Worm (Caenorhabditis elegans) whole organism, L1 larva: Measurements from ENCODE around the gene srx-114.

Source experiments
- C04F5.9 ChIP-seq: sonication (generic microtip); optimal IDR thresholded peaks from 2 replicates; lab custom pipeline; 2016; ENCODE audit warnings: missing genetic modification characterization, missing compliant biosample characterization
- C16A3.4 ChIP-seq: fragments of 150-350 bp; optimal IDR thresholded peaks from 2 replicates; lab custom pipeline; 2014; ENCODE audit warnings: missing biosample characterization, missing genetic modification characterization
- C34B4.2 ChIP-seq: sonication (generic microtip); optimal IDR thresholded peaks from 2 replicates; lab custom pipeline; 2017; ENCODE audit warnings: mild to moderate bottlenecking, missing genetic modification characterization, missing compliant biosample characterization
- Y116A8C.19 ChIP-seq: sonication (generic microtip); optimal IDR thresholded peaks from 2 replicates; lab custom pipeline; 2016; ENCODE audit warnings: missing compliant biosample characterization, missing genetic modification characterization, borderline replicate concordance
- aha-1 ChIP-seq: fragments of 150-350 bp; optimal IDR thresholded peaks from 2 replicates; lab custom pipeline; 2014; ENCODE audit warnings: missing biosample characterization, missing genetic modification characterization
- alr-1 ChIP-seq: fragments of 200-800 bp; sonication (Bioruptor generic); optimal IDR thresholded peaks from 2 replicates; lab custom pipeline; 2018; ENCODE audit warnings: borderline replicate concordance, mild to moderate bottlenecking, missing genetic modification characterization, missing compliant biosample characterization
- ama-1 ChIP-seq: fragments of 150-350 bp; optimal IDR thresholded peaks from 2 replicates; lab custom pipeline; 2014
- blmp-1 ChIP-seq: fragments of 150-350 bp; optimal IDR thresholded peaks from 2 replicates; lab custom pipeline; 2014; ENCODE audit warnings: missing biosample characterization, missing genetic modification characterization
- ceh-88 ChIP-seq: fragments of 200-800 bp; sonication (Bioruptor generic); IDR thresholded peaks from 2 replicates; pipeline ENCODE4 v1.3.6; 2022; ENCODE audit warnings: missing genetic modification characterization, missing compliant biosample characterization
- dpl-1 ChIP-seq, 3 experiments: fragments of 150-350 bp in 2 of 3; sonication (generic microtip) in 1 of 3; optimal IDR thresholded peaks; 2 replicates each; lab custom pipeline; 2014 to 2017; ENCODE audit warnings: missing biosample characterization in 3 of 3, missing genetic modification characterization in 3 of 3, missing genetic modification reagents in 3 of 3
- efl-1 ChIP-seq, 4 experiments: fragments of 150-350 bp; optimal IDR thresholded peaks in 3 of 4; peaks in 1 of 4; 1 replicate in 1 of 4; 2 replicates in 3 of 4; lab custom pipeline; 2014; ENCODE audit warnings: missing biosample characterization in 2 of 4, missing genetic modification characterization in 2 of 4, missing genetic modification reagents in 2 of 4
- egl-27 ChIP-seq, 2 experiments: fragments of 150-350 bp in 1 of 2; sonication (generic microtip); optimal IDR thresholded peaks; 3 replicates each; lab custom pipeline; 2017 to 2018; ENCODE audit warnings: missing biosample characterization in 2 of 2, missing genetic modification characterization in 2 of 2, missing genetic modification reagents in 2 of 2
- elt-2 ChIP-seq: sonication (generic microtip); optimal IDR thresholded peaks from 2 replicates; lab custom pipeline; 2016; ENCODE audit warnings: missing genetic modification characterization, mild to moderate bottlenecking, inconsistent platforms, missing compliant biosample characterization, missing genetic modification reagents
- elt-3 ChIP-seq, 6 experiments: fragments of 150-350 bp in 1 of 6; sonication (generic microtip); optimal IDR thresholded peaks; 2 replicates each; lab custom pipeline; 2017 to 2018; ENCODE audit warnings: missing biosample characterization in 6 of 6, missing genetic modification characterization in 6 of 6, inconsistent platforms in 1 of 6
- ets-5 ChIP-seq: fragments of 200-800 bp; sonication (Bioruptor generic); IDR thresholded peaks from 2 replicates; pipeline ENCODE4 v1.3.6; 2022; ENCODE audit warnings: missing genetic modification characterization, missing compliant biosample characterization
- fkh-4 ChIP-seq: sonication (generic microtip); optimal IDR thresholded peaks from 2 replicates; lab custom pipeline; 2016; ENCODE audit warnings: missing compliant biosample characterization, missing genetic modification characterization, borderline replicate concordance
- fkh-8 ChIP-seq: sonication (generic microtip); optimal IDR thresholded peaks from 2 replicates; lab custom pipeline; 2016; ENCODE audit warnings: mild to moderate bottlenecking, missing genetic modification characterization, missing compliant biosample characterization
- grh-1 ChIP-seq: fragments of 200-800 bp; sonication (Bioruptor generic); IDR thresholded peaks from 2 replicates; pipeline ENCODE4 v1.3.6; 2022; ENCODE audit warnings: missing genetic modification reagents, missing genetic modification characterization, missing compliant biosample characterization
- hlh-4 ChIP-seq: sonication (generic microtip); optimal IDR thresholded peaks from 2 replicates; lab custom pipeline; 2016; ENCODE audit warnings: mild to moderate bottlenecking, missing genetic modification characterization, missing compliant biosample characterization
- irx-1 ChIP-seq: sonication (generic microtip); optimal IDR thresholded peaks from 2 replicates; lab custom pipeline; 2016; ENCODE audit warnings: missing genetic modification characterization, missing compliant biosample characterization
- isw-1 ChIP-seq: fragments of 200-800 bp; sonication (Bioruptor generic); IDR thresholded peaks from 2 replicates; pipeline ENCODE4 v1.3.6; 2022; ENCODE audit warnings: missing genetic modification characterization, missing compliant biosample characterization
- lin-13 ChIP-seq: fragments of 150-350 bp; optimal IDR thresholded peaks from 2 replicates; lab custom pipeline; 2014; ENCODE audit warnings: missing biosample characterization, missing genetic modification reagents, missing genetic modification characterization
- lin-14 ChIP-seq: fragments of 200-800 bp; sonication (Bioruptor generic); optimal IDR thresholded peaks from 2 replicates; lab custom pipeline; 2018; ENCODE audit warnings: mild to moderate bottlenecking, missing genetic modification characterization, moderate library complexity, missing compliant biosample characterization
- lin-35 ChIP-seq, 2 experiments: fragments of 150-350 bp; optimal IDR thresholded peaks; 2 replicates each; lab custom pipeline; 2014; ENCODE audit warnings: missing biosample characterization in 2 of 2, missing genetic modification characterization in 2 of 2, missing genetic modification reagents in 2 of 2
- lin-39 ChIP-seq: fragments of 150-350 bp; optimal IDR thresholded peaks from 2 replicates; lab custom pipeline; 2014; ENCODE audit warnings: missing biosample characterization, missing genetic modification reagents, missing genetic modification characterization
- mdl-1 ChIP-seq, 2 experiments: fragments of 150-350 bp; optimal IDR thresholded peaks; 2 replicates each; lab custom pipeline; 2014 to 2017; ENCODE audit warnings: missing biosample characterization in 2 of 2, missing genetic modification characterization in 2 of 2, inconsistent platforms in 1 of 2
- mef-2 ChIP-seq: fragments of 150-350 bp; optimal IDR thresholded peaks from 2 replicates; lab custom pipeline; 2014; ENCODE audit warnings: missing biosample characterization, missing genetic modification characterization
- mep-1 ChIP-seq: fragments of 150-350 bp; optimal IDR thresholded peaks from 2 replicates; lab custom pipeline; 2014; ENCODE audit warnings: missing biosample characterization, missing genetic modification characterization
- nhr-237 ChIP-seq: fragments of 150-350 bp; optimal IDR thresholded peaks from 2 replicates; lab custom pipeline; 2014; ENCODE audit warnings: missing biosample characterization, missing genetic modification characterization
- nhr-28 ChIP-seq: fragments of 150-350 bp; optimal IDR thresholded peaks from 2 replicates; lab custom pipeline; 2014; ENCODE audit warnings: missing biosample characterization, missing genetic modification characterization
- nhr-47 ChIP-seq: sonication (generic microtip); optimal IDR thresholded peaks from 2 replicates; lab custom pipeline; 2016; ENCODE audit warnings: mild to moderate bottlenecking, missing genetic modification characterization, moderate library complexity, missing compliant biosample characterization
- nhr-71 ChIP-seq: sonication (generic microtip); optimal IDR thresholded peaks from 2 replicates; lab custom pipeline; 2016; ENCODE audit warnings: mild to moderate bottlenecking, missing genetic modification characterization, moderate library complexity, missing compliant biosample characterization
- nhr-76 ChIP-seq: sonication (generic microtip); optimal IDR thresholded peaks from 2 replicates; lab custom pipeline; 2017; ENCODE audit warnings: missing biosample characterization, missing genetic modification characterization
- nhr-84 ChIP-seq: sonication (generic microtip); optimal IDR thresholded peaks from 2 replicates; lab custom pipeline; 2017; ENCODE audit warnings: missing biosample characterization, missing genetic modification characterization
- nhr-85 ChIP-seq: sonication (generic microtip); peaks from one replicate; lab custom pipeline; 2016; ENCODE audit warnings: missing genetic modification characterization, inconsistent platforms, missing compliant biosample characterization
- pag-3 ChIP-seq: sonication (generic microtip); optimal IDR thresholded peaks from 2 replicates; lab custom pipeline; 2017; ENCODE audit warnings: missing genetic modification characterization, mild to moderate bottlenecking, missing compliant biosample characterization, antibody characterized with exemption, borderline replicate concordance; ENCODE audit not compliant: insufficient read depth
- pqm-1 ChIP-seq: sonication (generic microtip); optimal IDR thresholded peaks from 3 replicates; lab custom pipeline; 2017; ENCODE audit warnings: missing biosample characterization, missing genetic modification characterization
- rnt-1 ChIP-seq: sonication (generic microtip); optimal IDR thresholded peaks from 2 replicates; lab custom pipeline; 2016; ENCODE audit warnings: mild to moderate bottlenecking, missing genetic modification characterization, moderate library complexity, missing compliant biosample characterization
- skn-1 ChIP-seq: fragments of 150-350 bp; optimal IDR thresholded peaks from 2 replicates; lab custom pipeline; 2014; ENCODE audit warnings: missing biosample characterization, missing genetic modification characterization
- snu-23 ChIP-seq: sonication (generic microtip); optimal IDR thresholded peaks from 2 replicates; lab custom pipeline; 2016; ENCODE audit warnings: missing genetic modification characterization, missing compliant biosample characterization
- sox-4 ChIP-seq: sonication (generic microtip); optimal IDR thresholded peaks from 2 replicates; lab custom pipeline; 2016; ENCODE audit warnings: missing genetic modification characterization, missing compliant biosample characterization
- sup-37 ChIP-seq: fragments of 200-800 bp; sonication (Bioruptor generic); optimal IDR thresholded peaks from 2 replicates; lab custom pipeline; 2018; ENCODE audit warnings: mild to moderate bottlenecking, missing genetic modification characterization, missing compliant biosample characterization
- tlp-1 ChIP-seq: fragments of 150-350 bp; optimal IDR thresholded peaks from 2 replicates; lab custom pipeline; 2014; ENCODE audit warnings: missing biosample characterization, missing genetic modification characterization
- unc-130 ChIP-seq: fragments of 150-350 bp; optimal IDR thresholded peaks from 2 replicates; lab custom pipeline; 2017; ENCODE audit warnings: missing biosample characterization, missing genetic modification characterization, inconsistent platforms
- unc-98 ChIP-seq: fragments of 200-800 bp; sonication (Bioruptor generic); IDR thresholded peaks from 2 replicates; pipeline ENCODE4 v1.3.6; 2022; ENCODE audit warnings: missing genetic modification characterization, missing compliant biosample characterization
- xbp-1 ChIP-seq: sonication (generic microtip); optimal IDR thresholded peaks from 2 replicates; lab custom pipeline; 2016; ENCODE audit warnings: missing genetic modification characterization, missing compliant biosample characterization
- zag-1 ChIP-seq: fragments of 150-350 bp; optimal IDR thresholded peaks from 2 replicates; lab custom pipeline; 2014; ENCODE audit warnings: missing biosample characterization, missing genetic modification characterization
- ztf-11 ChIP-seq, 2 experiments: sonication (generic microtip); optimal IDR thresholded peaks; 2 replicates each; lab custom pipeline; 2016 to 2017; ENCODE audit warnings: missing genetic modification characterization in 2 of 2, missing biosample characterization in 1 of 2, missing compliant biosample characterization in 1 of 2
- ztf-4 ChIP-seq: fragments of 150-350 bp; optimal IDR thresholded peaks from 2 replicates; lab custom pipeline; 2014; ENCODE audit warnings: missing biosample characterization, missing genetic modification characterization

srx-114 gene

DNA sequence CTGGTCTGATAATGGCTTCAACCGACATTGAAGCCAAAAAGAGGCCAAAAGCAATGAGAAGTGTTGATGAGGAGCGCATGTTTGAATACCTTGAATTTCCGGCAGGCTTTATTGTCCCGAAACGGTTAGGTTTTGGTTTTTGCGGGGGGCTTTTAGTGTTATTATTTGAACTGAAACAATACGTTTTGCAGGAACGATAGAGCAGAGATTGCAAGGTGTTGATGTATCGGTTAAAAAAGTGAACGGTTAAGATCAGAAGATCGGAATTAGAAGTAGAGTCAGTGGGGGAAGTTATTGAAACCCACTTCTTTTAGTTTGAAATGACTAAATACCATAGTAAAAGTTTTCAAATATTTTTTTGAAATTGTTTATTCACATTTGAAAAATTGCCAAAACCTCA lies 25.4 kb downstream of the srx-114 start, which contains the start of gene clec-141:
TSS of gene clec-141 (minus strand) at position 101 of the 400 bp plus-strand sequence.
- TF ChIP-seq nhr-71 (no peak), sup-37 (GFP tag; lab: Kevin White, UChicago) (no peak), mep-1 (tag; lab: Kevin White, UChicago) (no peak), lin-39 (tag; lab: Kevin White, UChicago) (no peak), isw-1 (GFP tag; lab: Robert Waterston, UW) (no peak), ets-5 (GFP tag; lab: Robert Waterston, UW) (no peak), ceh-88 (GFP tag; lab: Robert Waterston, UW) (no peak), blmp-1 (tag; lab: Kevin White, UChicago) (no peak), unc-98 (GFP tag; lab: Robert Waterston, UW) (no peak)

DNA sequence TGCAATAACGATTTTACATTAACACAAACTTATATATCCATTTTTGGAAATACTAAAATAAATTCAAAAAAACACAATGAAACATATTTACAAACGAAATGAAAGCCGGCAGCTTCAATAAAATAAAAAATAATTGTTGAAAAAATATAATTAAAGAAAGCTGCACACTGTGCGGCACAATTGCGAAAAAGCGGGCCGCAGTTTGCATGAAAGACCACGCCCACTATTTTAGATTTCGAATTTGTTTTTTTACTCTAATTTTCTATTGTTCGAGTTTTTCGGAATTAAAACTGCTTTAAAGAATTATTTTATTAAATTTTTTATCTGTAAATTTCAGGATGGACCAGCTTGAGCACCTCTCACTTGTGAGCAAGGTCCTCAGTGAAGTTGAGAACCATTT lies 33.8 kb downstream of the srx-114 start, which contains the start of gene mog-5:
TSS of gene mog-5 (plus strand) at position 338 of the 400 bp plus-strand sequence.
- no peak for TF ChIP-seq ama-1 (lab: Kevin White, UChicago)
- peak; percentile 14 to 41 for TF ChIP-seq efl-1 (optimal IDR thresholded peaks at IDR 0.05; lab: Kevin White, UChicago)
- TF ChIP-seq efl-1 (GFP tag; optimal IDR thresholded peaks at IDR 0.05 in 1 of 2; lab: Kevin White, UChicago): peak; percentile 36 to 93
- TF ChIP-seq fkh-4 (tag; lab: Kevin White, UChicago): no peak
- no peak for TF ChIP-seq mep-1 (tag; lab: Kevin White, UChicago)
- no peak for TF ChIP-seq zag-1 (tag; lab: Kevin White, UChicago)
- no peak for TF ChIP-seq fkh-8
- peak; percentile 4 for TF ChIP-seq nhr-47
- TF ChIP-seq nhr-237 (tag; lab: Kevin White, UChicago): no peak
- TF ChIP-seq nhr-84: no peak
- no peak for TF ChIP-seq nhr-85 (tag; lab: Kevin White, UChicago)
- no peak for TF ChIP-seq pag-3 (tag; lab: Kevin White, UChicago)
- no peak for TF ChIP-seq isw-1 (GFP tag; lab: Robert Waterston, UW)
- no peak for TF ChIP-seq lin-14 (GFP tag; lab: Kevin White, UChicago)
- peak in 1 of 6 experiments; percentile 51 for TF ChIP-seq elt-3 (tag; optimal IDR thresholded peaks at IDR 0.05; lab: Kevin White, UChicago)
- TF ChIP-seq ceh-88 (GFP tag; lab: Robert Waterston, UW): no peak
- no peak for TF ChIP-seq unc-98 (GFP tag; lab: Robert Waterston, UW)
- TF ChIP-seq xbp-1 (tag; lab: Kevin White, UChicago): peak; percentile 30
- TF ChIP-seq unc-130: no peak
- peak; percentile 35 for TF ChIP-seq nhr-71
- no peak for TF ChIP-seq sox-4 (tag; lab: Kevin White, UChicago)
- peak; percentile 7 for TF ChIP-seq elt-2 (tag; lab: Kevin White, UChicago)
- peak; percentile 11 for TF ChIP-seq skn-1 (tag; lab: Kevin White, UChicago)
- no peak for TF ChIP-seq egl-27 (tag; optimal IDR thresholded peaks at IDR 0.05; lab: Kevin White, UChicago)
- peak; percentile 8 to 41 (median 20) for TF ChIP-seq dpl-1 (GFP tag; optimal IDR thresholded peaks at IDR 0.05; lab: Kevin White, UChicago)
- TF ChIP-seq alr-1 (tag; lab: Kevin White, UChicago): no peak
- peak; percentile 20 for TF ChIP-seq rnt-1 (tag; lab: Kevin White, UChicago)
- TF ChIP-seq C04F5.9 (tag; lab: Kevin White, UChicago): no peak
- no peak for TF ChIP-seq irx-1 (tag; lab: Kevin White, UChicago)
- TF ChIP-seq mdl-1 (tag; optimal IDR thresholded peaks at IDR 0.05; lab: Kevin White, UChicago): peak in 1 of 2 experiments; percentile 1
- TF ChIP-seq snu-23 (GFP tag; lab: Kevin White, UChicago): peak; percentile 32
- TF ChIP-seq mef-2 (tag; lab: Kevin White, UChicago): no peak
- peak; percentile 35 for TF ChIP-seq C16A3.4
- no peak for TF ChIP-seq nhr-76 (tag; lab: Kevin White, UChicago)
- TF ChIP-seq hlh-4 (tag; lab: Kevin White, UChicago): no peak
- TF ChIP-seq tlp-1 (tag; lab: Kevin White, UChicago): no peak
- TF ChIP-seq lin-13: no peak
- no peak for TF ChIP-seq ets-5 (GFP tag; lab: Robert Waterston, UW)
- TF ChIP-seq ztf-4 (tag; lab: Kevin White, UChicago): no peak
- no peak for TF ChIP-seq Y116A8C.19
- no peak for TF ChIP-seq C34B4.2 (tag; lab: Kevin White, UChicago)
- no peak for TF ChIP-seq nhr-28 (tag; lab: Kevin White, UChicago)
- no peak for TF ChIP-seq lin-39 (tag; lab: Kevin White, UChicago)
- no peak for TF ChIP-seq ztf-11 (tag; optimal IDR thresholded peaks at IDR 0.05; lab: Kevin White, UChicago)
- TF ChIP-seq lin-35 (GFP tag; optimal IDR thresholded peaks at IDR 0.05; lab: Kevin White, UChicago): peak in 1 of 2 experiments; percentile 33
- TF ChIP-seq sup-37 (GFP tag; lab: Kevin White, UChicago): no peak
- no peak for TF ChIP-seq grh-1 (GFP tag; lab: Robert Waterston, UW)
- no peak for TF ChIP-seq aha-1 (tag; lab: Kevin White, UChicago)
- TF ChIP-seq pqm-1 (tag; lab: Kevin White, UChicago): no peak
